Worm (Caenorhabditis elegans): ENCODE data around the gene C08G5.7.

DNA sequence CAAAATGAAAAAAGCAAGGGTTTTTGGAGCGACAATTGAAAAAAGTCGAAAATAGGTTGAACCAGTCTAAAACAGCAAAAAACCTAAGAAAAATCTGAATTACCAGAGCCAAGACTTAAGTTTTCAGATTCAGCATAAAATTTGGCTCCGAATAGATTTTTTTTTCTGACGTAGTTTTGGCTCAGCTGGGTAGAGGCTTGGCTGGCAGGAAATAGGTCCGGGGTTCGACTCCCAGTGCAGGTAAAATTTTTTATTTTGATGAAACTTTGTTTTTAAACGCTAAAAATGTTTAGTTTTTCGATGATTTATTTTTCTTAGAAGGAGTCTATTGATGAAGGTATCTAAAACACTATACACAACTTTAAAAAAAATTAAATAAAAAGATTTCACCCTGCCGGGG, 10.1 kb downstream of the C08G5.7 start:
- TF ChIP-seq pqm-1 (tag; optimal IDR thresholded peaks at IDR 0.05), result no peak
- TF ChIP-seq mab-9 (GFP tag; IDR thresholded peaks at IDR 0.05), result no peak
- no peak for TF ChIP-seq nhr-237 (tag; optimal IDR thresholded peaks at IDR 0.05)
- TF ChIP-seq zag-1 (tag; optimal IDR thresholded peaks at IDR 0.05), result no peak
